Worm (Caenorhabditis elegans) whole organism, L3 larva: ENCODE measurements around the gene nhr-209.
A peak's percentile ranks its signal among the peaks of the same experiment; 100 is the strongest.

Experiments used
- R02D3.7 ChIP-seq: fragments of 150-350 bp; optimal IDR thresholded peaks from 2 replicates; lab custom pipeline; 2014; ENCODE audit warnings: missing biosample characterization, missing genetic modification characterization
- ZK546.5 ChIP-seq: sonication (generic microtip); optimal IDR thresholded peaks from 2 replicates; lab custom pipeline; 2017; ENCODE audit warnings: missing biosample characterization, missing genetic modification characterization
- ama-1 ChIP-seq: fragments of 150-350 bp; optimal IDR thresholded peaks from 2 replicates; lab custom pipeline; 2018
- ceh-16 ChIP-seq: sonication (generic microtip); optimal IDR thresholded peaks from 2 replicates; lab custom pipeline; 2017; ENCODE audit warnings: missing biosample characterization, missing genetic modification characterization
- ceh-28 ChIP-seq: fragments of 150-350 bp; optimal IDR thresholded peaks from 2 replicates; lab custom pipeline; 2014; ENCODE audit warnings: missing biosample characterization, missing genetic modification reagents, missing genetic modification characterization
- ceh-9 ChIP-seq: sonication (generic microtip); optimal IDR thresholded peaks from 2 replicates; lab custom pipeline; 2018; ENCODE audit warnings: missing biosample characterization, missing genetic modification characterization
- egl-27 ChIP-seq: sonication (generic microtip); optimal IDR thresholded peaks from 4 replicates; lab custom pipeline; 2017; ENCODE audit warnings: missing biosample characterization, missing genetic modification reagents, missing genetic modification characterization
- egl-5 ChIP-seq: fragments of 150-350 bp; optimal IDR thresholded peaks from 2 replicates; lab custom pipeline; 2017; ENCODE audit warnings: missing biosample characterization, missing genetic modification reagents, missing genetic modification characterization, inconsistent platforms
- elt-1 ChIP-seq: fragments of 150-350 bp; optimal IDR thresholded peaks from 2 replicates; lab custom pipeline; 2014; ENCODE audit warnings: missing biosample characterization, missing genetic modification characterization
- elt-2 ChIP-seq: sonication (generic microtip); optimal IDR thresholded peaks from 2 replicates; lab custom pipeline; 2016; ENCODE audit warnings: missing genetic modification reagents, mild to moderate bottlenecking, missing genetic modification characterization, missing compliant biosample characterization
- elt-3 ChIP-seq, 3 experiments: fragments of 150-350 bp in 1 of 3; sonication (generic microtip) in 2 of 3; optimal IDR thresholded peaks; 2 replicates in 2 of 3; 4 replicates in 1 of 3; lab custom pipeline; 2014 to 2017; ENCODE audit warnings: missing biosample characterization in 3 of 3, missing genetic modification characterization in 3 of 3
- eor-1 ChIP-seq, 2 experiments: fragments of 150-350 bp; optimal IDR thresholded peaks; 2 replicates each; lab custom pipeline; 2014 to 2018; ENCODE audit warnings: missing biosample characterization in 2 of 2, missing genetic modification characterization in 2 of 2
- fkh-10 ChIP-seq: sonication (generic microtip); optimal IDR thresholded peaks from 2 replicates; lab custom pipeline; 2017; ENCODE audit warnings: missing biosample characterization, missing genetic modification reagents, missing genetic modification characterization
- fkh-2 ChIP-seq: fragments of 150-350 bp; optimal IDR thresholded peaks from 2 replicates; lab custom pipeline; 2014; ENCODE audit warnings: missing biosample characterization, missing genetic modification reagents, missing genetic modification characterization
- hmg-11 ChIP-seq: sonication (generic microtip); optimal IDR thresholded peaks from 2 replicates; lab custom pipeline; 2016; ENCODE audit warnings: missing genetic modification characterization, missing compliant biosample characterization
- jun-1 ChIP-seq: fragments of 150-350 bp; optimal IDR thresholded peaks from 2 replicates; lab custom pipeline; 2014; ENCODE audit warnings: missing biosample characterization, missing genetic modification reagents, missing genetic modification characterization
- lin-15B ChIP-seq: fragments of 150-350 bp; optimal IDR thresholded peaks from 2 replicates; lab custom pipeline; 2014; ENCODE audit warnings: missing biosample characterization, missing genetic modification characterization
- lsy-12 ChIP-seq: sonication (generic microtip); optimal IDR thresholded peaks from 2 replicates; lab custom pipeline; 2016; ENCODE audit warnings: mild to moderate bottlenecking, missing genetic modification characterization, missing compliant biosample characterization
- mdl-1 ChIP-seq: fragments of 150-350 bp; optimal IDR thresholded peaks from 2 replicates; lab custom pipeline; 2014; ENCODE audit warnings: missing biosample characterization, missing genetic modification characterization
- mml-1 ChIP-seq: fragments of 150-350 bp; sonication (generic microtip); optimal IDR thresholded peaks from 3 replicates; lab custom pipeline; 2014; ENCODE audit warnings: missing biosample characterization, missing genetic modification characterization
- nfya-1 ChIP-seq: sonication (generic microtip); optimal IDR thresholded peaks from 2 replicates; lab custom pipeline; 2017; ENCODE audit warnings: missing genetic modification characterization, mild to moderate bottlenecking, missing compliant biosample characterization, antibody characterized with exemption, moderate library complexity; ENCODE audit not compliant: insufficient read depth
- nhr-11 ChIP-seq: fragments of 150-350 bp; optimal IDR thresholded peaks from 2 replicates; lab custom pipeline; 2014; ENCODE audit warnings: missing biosample characterization, missing genetic modification characterization
- nhr-12 ChIP-seq: fragments of 150-350 bp; optimal IDR thresholded peaks from 2 replicates; lab custom pipeline; 2014; ENCODE audit warnings: missing biosample characterization, missing genetic modification characterization
- nhr-23 ChIP-seq: fragments of 150-350 bp; optimal IDR thresholded peaks from 2 replicates; lab custom pipeline; 2014; ENCODE audit warnings: missing biosample characterization, missing genetic modification reagents, missing genetic modification characterization
- nhr-43 ChIP-seq: sonication (generic microtip); optimal IDR thresholded peaks from 2 replicates; lab custom pipeline; 2016; ENCODE audit warnings: mild to moderate bottlenecking, missing genetic modification characterization, missing compliant biosample characterization; ENCODE audit not compliant: poor library complexity, severe bottlenecking
- nhr-67 ChIP-seq: fragments of 150-350 bp; optimal IDR thresholded peaks from 2 replicates; lab custom pipeline; 2014; ENCODE audit warnings: missing biosample characterization, missing genetic modification characterization
- nhr-76 ChIP-seq: fragments of 150-350 bp; sonication (generic microtip); optimal IDR thresholded peaks from 5 replicates; lab custom pipeline; 2014; ENCODE audit warnings: missing biosample characterization, missing genetic modification characterization
- pha-4 ChIP-seq: fragments of 150-350 bp; optimal IDR thresholded peaks from 2 replicates; lab custom pipeline; 2014; ENCODE audit warnings: missing biosample characterization, missing genetic modification reagents, missing genetic modification characterization
- pqm-1 ChIP-seq: fragments of 150-350 bp; optimal IDR thresholded peaks from 2 replicates; lab custom pipeline; 2017; ENCODE audit warnings: missing biosample characterization, missing genetic modification characterization, inconsistent platforms
- sea-2 ChIP-seq: fragments of 150-350 bp; sonication (generic microtip); optimal IDR thresholded peaks from 4 replicates; lab custom pipeline; 2014; ENCODE audit warnings: missing biosample characterization, missing genetic modification reagents, missing genetic modification characterization
- skn-1 ChIP-seq: fragments of 150-350 bp; optimal IDR thresholded peaks from 2 replicates; lab custom pipeline; 2014; ENCODE audit warnings: missing biosample characterization, missing genetic modification characterization
- snpc-4 ChIP-seq: fragments of 150-350 bp; optimal IDR thresholded peaks from 2 replicates; lab custom pipeline; 2014; ENCODE audit warnings: missing biosample characterization, missing genetic modification characterization
- tbx-2 ChIP-seq: sonication (generic microtip); optimal IDR thresholded peaks from 2 replicates; lab custom pipeline; 2016; ENCODE audit warnings: mild to moderate bottlenecking, missing genetic modification characterization, missing compliant biosample characterization
- ztf-11 ChIP-seq: fragments of 150-350 bp; optimal IDR thresholded peaks from 2 replicates; lab custom pipeline; 2014; ENCODE audit warnings: missing biosample characterization, missing genetic modification characterization
- ztf-4 ChIP-seq: fragments of 150-350 bp; optimal IDR thresholded peaks from 2 replicates; lab custom pipeline; 2014; ENCODE audit warnings: missing biosample characterization, missing genetic modification characterization

nhr-209 gene

DNA sequence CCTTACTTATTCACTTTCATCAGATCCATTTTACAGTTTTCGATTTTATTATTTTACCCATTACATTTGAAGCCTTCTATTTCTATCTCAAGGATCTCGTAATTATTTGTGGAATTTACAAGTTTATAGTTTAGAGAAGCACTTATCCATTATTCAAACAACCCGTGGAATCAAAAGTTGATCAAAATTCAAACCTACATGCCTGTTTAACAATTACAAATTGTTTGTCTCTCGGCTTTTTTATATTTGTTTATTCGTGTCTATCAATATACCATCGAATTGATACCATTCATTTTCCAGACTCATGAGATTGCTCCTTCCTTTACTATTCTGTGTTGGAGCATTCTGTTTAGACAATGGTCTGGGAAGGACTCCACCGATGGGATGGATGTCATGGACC, 11.0 kb upstream of the nhr-209 start, which contains the start of gene gana-1:
TSS of gene gana-1 (plus strand) at position 301 of the 400 bp plus-strand sequence.
- TF ChIP-seq sea-2 (no peak), nhr-76 (tag; lab: Kevin White, UChicago) (no peak), elt-1 (tag; lab: Kevin White, UChicago) (no peak)
- TF ChIP-seq, all 47 proteins: peak for 0

ce11 chrV:12088773-12089172, 9.2 kb upstream of the nhr-209 start, which contains the start of gene R07B7.12:
R07B7.12 (plus strand) TSS chrV:12089073.
- TF ChIP-seq nhr-23 (tag; lab: Kevin White, UChicago): no peak

DNA sequence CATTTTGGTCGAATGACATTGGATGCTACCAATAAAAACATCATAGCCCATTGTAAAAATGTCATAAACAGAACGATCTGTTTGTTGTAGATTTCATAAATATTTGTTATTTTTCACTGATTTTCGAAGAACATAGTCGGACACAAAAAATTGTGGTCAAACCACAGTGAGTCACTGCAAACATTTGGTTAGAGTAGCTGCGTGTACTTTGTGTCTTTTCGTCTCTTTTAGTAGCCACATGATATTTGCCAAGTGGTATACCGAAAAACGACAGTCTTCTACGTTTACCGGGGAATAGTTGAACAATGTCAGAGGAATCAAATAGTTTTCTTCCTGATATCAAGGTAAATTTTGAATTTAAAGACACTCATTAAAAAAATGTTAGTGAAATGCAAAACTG, 6.2 kb upstream of the nhr-209 start, which contains the start of gene nhr-206:
TSS of gene nhr-206 (plus strand) at position 248 of the 400 bp plus-strand sequence.
- no peak for TF ChIP-seq elt-1 (tag; lab: Kevin White, UChicago)
- TF ChIP-seq elt-2 (tag; lab: Kevin White, UChicago): peak; percentile 59
- TF ChIP-seq pqm-1 (tag; lab: Kevin White, UChicago): peak; percentile 70
- no peak for TF ChIP-seq ceh-16 (tag; lab: Kevin White, UChicago)
- TF ChIP-seq jun-1 (tag; lab: Kevin White, UChicago): peak; percentile 53
- no peak for TF ChIP-seq mdl-1 (tag; lab: Kevin White, UChicago)
- peak; percentile 87 for TF ChIP-seq pha-4 (tag; lab: Kevin White, UChicago)
- TF ChIP-seq, all 47 proteins: peak for 4

- no peak for TF ChIP-seq lin-15B
- TF ChIP-seq fkh-2 (tag; lab: Kevin White, UChicago): no peak
- TF ChIP-seq fkh-10 (GFP tag; lab: Kevin White, UChicago): no peak
- TF ChIP-seq pqm-1 (tag; lab: Kevin White, UChicago): peak; percentile 52
- no peak for TF ChIP-seq nhr-76 (tag; lab: Kevin White, UChicago)
- peak; percentile 16 for TF ChIP-seq elt-2 (tag; lab: Kevin White, UChicago)
- no peak for TF ChIP-seq nhr-11 (tag; lab: Kevin White, UChicago)
- TF ChIP-seq lsy-12 (tag; lab: Kevin White, UChicago): no peak
Measured at ce11 chrV:12094030-12094429, 3.9 kb upstream of the nhr-209 start, which contains the start of gene nhr-208. nhr-208 (plus strand) TSS chrV:12094317.

DNA sequence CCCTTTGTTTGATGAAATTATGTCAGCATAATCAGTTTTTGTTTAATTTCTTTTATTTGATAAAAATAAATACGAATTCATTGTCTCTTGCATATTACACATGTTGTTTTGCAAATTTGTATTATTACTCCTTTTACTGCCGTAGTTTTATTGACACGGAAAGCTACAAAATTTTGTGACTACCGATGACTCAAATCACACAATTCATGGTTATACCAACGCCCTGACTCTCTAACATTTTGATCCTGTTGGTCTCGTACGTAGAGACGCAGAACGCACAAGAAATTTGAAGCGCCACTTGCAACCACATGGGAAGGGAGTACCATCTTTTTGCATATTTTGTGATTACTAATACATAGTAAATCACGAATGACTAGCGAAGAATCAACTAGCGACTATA, 2.1 kb upstream of the nhr-209 start, which contains the start of gene nhr-207:
TSS of gene nhr-207 (plus strand) at position 282 of the 400 bp plus-strand sequence.
- no peak for TF ChIP-seq R02D3.7 (tag; lab: Kevin White, UChicago)
- TF ChIP-seq lin-15B: no peak
- no peak for TF ChIP-seq elt-3 (tag; optimal IDR thresholded peaks at IDR 0.05; lab: Kevin White, UChicago)
- TF ChIP-seq nhr-12: no peak
- TF ChIP-seq ama-1 (lab: Kevin White, UChicago): no peak
- no peak for TF ChIP-seq hmg-11 (tag; lab: Kevin White, UChicago)
- TF ChIP-seq tbx-2 (tag; lab: Kevin White, UChicago): no peak
- no peak for TF ChIP-seq nhr-43
- no peak for TF ChIP-seq mdl-1 (tag; lab: Kevin White, UChicago)
- no peak for TF ChIP-seq egl-27 (tag; lab: Kevin White, UChicago)
- no peak for TF ChIP-seq ceh-16 (tag; lab: Kevin White, UChicago)
- peak; percentile 89 for TF ChIP-seq pqm-1 (tag; lab: Kevin White, UChicago)
- no peak for TF ChIP-seq nhr-67 (tag; lab: Kevin White, UChicago)
- TF ChIP-seq skn-1: no peak
- no peak for TF ChIP-seq eor-1 (tag; optimal IDR thresholded peaks at IDR 0.05; lab: Kevin White, UChicago)
- TF ChIP-seq ceh-9 (tag; lab: Kevin White, UChicago): no peak
- TF ChIP-seq ztf-11 (tag; lab: Kevin White, UChicago): no peak
- TF ChIP-seq nhr-23 (tag; lab: Kevin White, UChicago): no peak
- no peak for TF ChIP-seq lsy-12 (tag; lab: Kevin White, UChicago)
- TF ChIP-seq ztf-4 (tag; lab: Kevin White, UChicago): no peak
- peak; percentile 8 for TF ChIP-seq jun-1 (tag; lab: Kevin White, UChicago)
- no peak for TF ChIP-seq ceh-28 (tag; lab: Kevin White, UChicago)
- TF ChIP-seq egl-5 (tag; lab: Kevin White, UChicago): no peak
- no peak for TF ChIP-seq nfya-1 (tag; lab: Kevin White, UChicago)
- TF ChIP-seq nhr-76 (tag; lab: Kevin White, UChicago): no peak
- no peak for TF ChIP-seq elt-1 (tag; lab: Kevin White, UChicago)
- TF ChIP-seq elt-2 (tag; lab: Kevin White, UChicago): peak; percentile 26
- no peak for TF ChIP-seq mml-1 (tag; lab: Kevin White, UChicago)
- TF ChIP-seq pha-4 (tag; lab: Kevin White, UChicago): peak; percentile 87
- no peak for TF ChIP-seq fkh-2 (tag; lab: Kevin White, UChicago)
- TF ChIP-seq ZK546.5: no peak
- TF ChIP-seq snpc-4: no peak
